Fruit fly (Drosophila melanogaster): ENCODE data around the gene Ids.

The Ids gene

DNA sequence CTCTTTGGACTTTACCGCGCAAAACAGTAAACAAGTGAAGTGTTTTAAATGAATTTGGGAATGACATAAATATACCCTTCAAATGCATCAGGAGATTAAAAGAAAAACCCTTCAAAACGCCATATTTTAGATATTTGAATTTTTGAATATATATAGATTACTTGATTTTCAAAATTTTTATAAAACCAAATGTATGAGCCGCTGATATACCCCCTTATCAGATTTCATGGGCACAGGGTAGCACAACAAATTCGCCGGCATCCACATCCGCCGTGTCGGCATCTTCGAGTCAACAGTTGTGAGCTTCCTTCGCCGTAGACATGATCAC lies at the start of gene Ids:
Gene Ids, plus strand, starts transcription at position 304 of the 328 bp plus-strand sequence.
- TF ChIP-seq CG8319 (GFP tag; optimal IDR thresholded peaks at IDR 0.05) (peak; percentile 67), CG31627 (GFP tag; optimal IDR thresholded peaks at IDR 0.05) (peak; percentile 80), CG3919 (GFP tag; optimal IDR thresholded peaks at IDR 0.05) (peak; percentile 68), spab (GFP tag; optimal IDR thresholded peaks at IDR 0.05) (no peak), Eip93F (GFP tag; optimal IDR thresholded peaks at IDR 0.05) (peak; percentile 33), CG6792 (GFP tag; optimal IDR thresholded peaks at IDR 0.05) (peak; percentile 80), acj6 (GFP tag; optimal IDR thresholded peaks at IDR 0.05) (peak; percentile 72), Ets96B (tag; optimal IDR thresholded peaks at IDR 0.05) (peak; percentile 68), svp (GFP tag) (peak; percentile 93), CG10669 (GFP tag; optimal IDR thresholded peaks at IDR 0.05) (no peak), CG10631 (GFP tag; optimal IDR thresholded peaks at IDR 0.05) (no peak), fd85E (GFP tag; optimal IDR thresholded peaks at IDR 0.05) (peak; percentile 3), Lpt (GFP tag; optimal IDR thresholded peaks at IDR 0.05) (peak; percentile 54), Hr38 (GFP tag; optimal IDR thresholded peaks at IDR 0.05) (no peak), achi (GFP tag; optimal IDR thresholded peaks at IDR 0.05) (peak; percentile 64), Sox15 (GFP tag; optimal IDR thresholded peaks at IDR 0.05) (peak; percentile 47), ss (GFP tag; optimal IDR thresholded peaks at IDR 0.05) (peak in 1 of 2 experiments; percentile 67), Blimp-1 (GFP tag; optimal IDR thresholded peaks at IDR 0.05) (peak; percentile 63), Sox102F (GFP tag; optimal IDR thresholded peaks at IDR 0.05) (no peak), Ets21C (GFP tag; optimal IDR thresholded peaks at IDR 0.05) (peak; percentile 43), dsx (GFP tag; optimal IDR thresholded peaks at IDR 0.05; ENCODE audit: poor library complexity, severe bottlenecking) (peak; percentile 70), salr (GFP tag; optimal IDR thresholded peaks at IDR 0.05) (peak in 1 of 2 experiments; percentile 5), CG6163 (GFP tag; IDR thresholded peaks at IDR 0.05) (peak; percentile 83), CG8119 (GFP tag; IDR thresholded peaks at IDR 0.05) (peak; percentile 80), CG8632 (GFP tag; optimal IDR thresholded peaks at IDR 0.05) (peak; percentile 79), CG3032 (tag; optimal IDR thresholded peaks at IDR 0.05) (peak; percentile 66), CG6854 (GFP tag; optimal IDR thresholded peaks at IDR 0.05) (peak; percentile 82), CG1621 (tag; optimal IDR thresholded peaks at IDR 0.05) (peak; percentile 31), CG16779 (tag; optimal IDR thresholded peaks at IDR 0.05) (no peak), CG4318 (GFP tag; optimal IDR thresholded peaks at IDR 0.05) (no peak), dac (GFP tag; optimal IDR thresholded peaks at IDR 0.05) (no peak), fkh (GFP tag; optimal IDR thresholded peaks at IDR 0.05) (peak; percentile 8), CG6276 (GFP tag; optimal IDR thresholded peaks at IDR 0.05) (no peak), Eip78C (GFP tag) (peak; percentile 94), CG11902 (GFP tag; optimal IDR thresholded peaks at IDR 0.05) (peak; percentile 51), Gug (GFP tag; IDR thresholded peaks at IDR 0.05) (peak; percentile 53), vri (GFP tag; optimal IDR thresholded peaks at IDR 0.05) (peak; percentile 70), pdm3 (GFP tag; optimal IDR thresholded peaks at IDR 0.05) (no peak), CG6808 (GFP tag; optimal IDR thresholded peaks at IDR 0.05) (no peak), eg (GFP tag; IDR thresholded peaks at IDR 0.05) (peak; percentile 81), CG11294 (GFP tag; IDR thresholded peaks at IDR 0.05) (peak; percentile 51), net (GFP tag; optimal IDR thresholded peaks at IDR 0.05) (peak; percentile 73), topi (GFP tag; optimal IDR thresholded peaks at IDR 0.05) (peak; percentile 86), Hr39 (GFP tag; optimal IDR thresholded peaks at IDR 0.05) (peak; percentile 78), Sox14 (GFP tag; optimal IDR thresholded peaks at IDR 0.05) (peak; percentile 60), CG7368 (GFP tag; optimal IDR thresholded peaks at IDR 0.05) (peak; percentile 55), Smox (GFP tag; optimal IDR thresholded peaks at IDR 0.05) (peak; percentile 85), esn (GFP tag; optimal IDR thresholded peaks at IDR 0.05) (peak; percentile 85), CG32006 (GFP tag; optimal IDR thresholded peaks at IDR 0.05) (no peak), OdsH (GFP tag; optimal IDR thresholded peaks at IDR 0.05) (no peak), CG34406 (GFP tag; optimal IDR thresholded peaks at IDR 0.05) (peak; percentile 78), lz (GFP tag; optimal IDR thresholded peaks at IDR 0.05) (peak; percentile 81), Hr4 (GFP tag; optimal IDR thresholded peaks at IDR 0.05) (no peak)
